Worm (Caenorhabditis elegans) whole organism, young adult: ENCODE data around the gene R102.6.

Source experiments
- B0035.1 ChIP-seq: sonication (generic microtip); optimal IDR thresholded peaks from 2 replicates; lab custom pipeline; 2016; ENCODE audit warnings: missing genetic modification characterization, mild to moderate bottlenecking, missing compliant biosample characterization, missing genotype, missing genetic modification reagents
- B0336.3 ChIP-seq: fragments of 200-800 bp; sonication (Bioruptor generic); IDR thresholded peaks from 2 replicates; pipeline ENCODE4 v1.3.6; 2022; ENCODE audit warnings: missing genetic modification characterization, missing compliant biosample characterization
- F22D6.2 ChIP-seq: sonication (generic microtip); optimal IDR thresholded peaks from 2 replicates; lab custom pipeline; 2016; ENCODE audit warnings: mild to moderate bottlenecking, missing genetic modification characterization, missing compliant biosample characterization
- F33H1.4 ChIP-seq: fragments of 200-800 bp; sonication (Bioruptor generic); IDR thresholded peaks from 2 replicates; pipeline ENCODE4 v1.3.6; 2022; ENCODE audit warnings: missing genetic modification reagents, missing genetic modification characterization, missing compliant biosample characterization
- F37B4.10 ChIP-seq: fragments of 200-800 bp; sonication (Bioruptor generic); IDR thresholded peaks from 2 replicates; pipeline ENCODE4 v1.3.6; 2022; ENCODE audit warnings: missing genetic modification characterization, missing compliant biosample characterization
- F57A8.1 ChIP-seq: fragments of 200-800 bp; sonication (Bioruptor generic); optimal IDR thresholded peaks from 2 replicates; lab custom pipeline; 2018; ENCODE audit warnings: mild to moderate bottlenecking, missing genetic modification characterization, moderate library complexity, missing compliant biosample characterization
- F57C9.4 ChIP-seq: sonication (generic microtip); optimal IDR thresholded peaks from 2 replicates; lab custom pipeline; 2017; ENCODE audit warnings: mild to moderate bottlenecking, missing genetic modification characterization, missing compliant biosample characterization
- T07F8.4 ChIP-seq: sonication (generic microtip); optimal IDR thresholded peaks from 2 replicates; lab custom pipeline; 2016; ENCODE audit warnings: mild to moderate bottlenecking, missing genetic modification characterization, moderate library complexity, missing compliant biosample characterization
- ama-1 ChIP-seq, 3 experiments: fragments of 150-350 bp in 1 of 3; sonication (generic microtip) in 2 of 3; optimal IDR thresholded peaks; 2 replicates each; lab custom pipeline; 2014 to 2018; ENCODE audit warnings: missing biosample characterization in 2 of 3, missing genetic modification characterization in 2 of 3, missing genetic modification reagents in 2 of 3
- aptf-2 ChIP-seq: fragments of 200-800 bp; sonication (Bioruptor generic); conservative IDR thresholded peaks from 2 replicates; pipeline ENCODE4 v1.3.6; 2022; ENCODE audit warnings: missing genetic modification reagents, missing genetic modification characterization, missing compliant biosample characterization
- bed-2 ChIP-seq: fragments of 200-800 bp; sonication (Bioruptor generic); IDR thresholded peaks from 2 replicates; pipeline ENCODE4 v1.3.6; 2022; ENCODE audit warnings: missing genetic modification reagents, missing genetic modification characterization, missing compliant biosample characterization
- ccch-3 ChIP-seq: fragments of 200-800 bp; sonication (Bioruptor generic); optimal IDR thresholded peaks from 2 replicates; lab custom pipeline; 2018; ENCODE audit warnings: mild to moderate bottlenecking, missing genetic modification characterization, missing compliant biosample characterization
- ceh-40 ChIP-seq: fragments of 200-800 bp; sonication (Bioruptor generic); IDR thresholded peaks from 2 replicates; pipeline ENCODE4 v1.3.6; 2022; ENCODE audit warnings: missing genetic modification characterization, missing compliant biosample characterization
- ceh-58 ChIP-seq: fragments of 200-800 bp; sonication (Bioruptor generic); IDR thresholded peaks from 2 replicates; pipeline ENCODE4 v1.3.6; 2022; ENCODE audit warnings: missing genetic modification characterization, missing compliant biosample characterization
- ceh-91 ChIP-seq: fragments of 200-800 bp; sonication (Bioruptor generic); IDR thresholded peaks from 2 replicates; pipeline ENCODE4 v1.3.6; 2022; ENCODE audit warnings: missing genetic modification reagents, missing genetic modification characterization, missing compliant biosample characterization
- die-1 ChIP-seq: sonication (generic microtip); optimal IDR thresholded peaks from 2 replicates; lab custom pipeline; 2016; ENCODE audit warnings: missing genotype, mild to moderate bottlenecking, missing genetic modification characterization, missing compliant biosample characterization
- dox-1 ChIP-seq: fragments of 200-800 bp; sonication (Bioruptor generic); IDR thresholded peaks from 2 replicates; pipeline ENCODE4 v1.3.6; 2022; ENCODE audit warnings: missing genetic modification reagents, missing genetic modification characterization, missing compliant biosample characterization
- egrh-3 ChIP-seq: fragments of 200-800 bp; sonication (Bioruptor generic); IDR thresholded peaks from 2 replicates; pipeline ENCODE4 v1.3.6; 2022; ENCODE audit warnings: missing genetic modification reagents, missing genetic modification characterization, missing compliant biosample characterization
- fkh-3 ChIP-seq: sonication (generic microtip); optimal IDR thresholded peaks from 2 replicates; lab custom pipeline; 2016; ENCODE audit warnings: mild to moderate bottlenecking, missing genetic modification characterization, missing compliant biosample characterization
- hmg-1.2 ChIP-seq: fragments of 200-800 bp; sonication (Bioruptor generic); IDR thresholded peaks from 2 replicates; pipeline ENCODE4 v1.3.6; 2022; ENCODE audit warnings: missing genetic modification reagents, missing genetic modification characterization, missing compliant biosample characterization
- let-607 ChIP-seq, 2 experiments: fragments of 200-800 bp in 1 of 2; sonication (Bioruptor generic) in 1 of 2; sonication (generic microtip) in 1 of 2; optimal IDR thresholded peaks; 2 replicates each; lab custom pipeline; 2016 to 2018; ENCODE audit warnings: mild to moderate bottlenecking in 2 of 2, missing compliant biosample characterization in 2 of 2, missing genetic modification characterization in 2 of 2, moderate library complexity in 2 of 2, missing genotype in 1 of 2
- lsl-1 ChIP-seq: fragments of 200-800 bp; sonication (Bioruptor generic); optimal IDR thresholded peaks from 2 replicates; lab custom pipeline; 2018; ENCODE audit warnings: mild to moderate bottlenecking, missing genetic modification characterization, moderate library complexity, missing compliant biosample characterization
- madf-6 ChIP-seq: fragments of 200-800 bp; sonication (Bioruptor generic); IDR thresholded peaks from 2 replicates; pipeline ENCODE4 v1.3.6; 2022; ENCODE audit warnings: missing genetic modification reagents, missing genetic modification characterization, missing compliant biosample characterization
- madf-8 ChIP-seq: fragments of 200-800 bp; sonication (Bioruptor generic); conservative IDR thresholded peaks from 2 replicates; pipeline ENCODE4 v1.3.6; 2022; ENCODE audit warnings: missing genetic modification reagents, missing genetic modification characterization, missing compliant biosample characterization
- mes-4 ChIP-seq: sonication (generic microtip); optimal IDR thresholded peaks from 2 replicates; lab custom pipeline; 2016; ENCODE audit warnings: missing genotype, missing genetic modification characterization, missing compliant biosample characterization
- nfya-2 ChIP-seq: fragments of 200-800 bp; sonication (Bioruptor generic); IDR thresholded peaks from 2 replicates; pipeline ENCODE4 v1.3.6; 2022; ENCODE audit warnings: missing genetic modification reagents, missing genetic modification characterization, missing compliant biosample characterization
- nhr-120 ChIP-seq: fragments of 200-800 bp; sonication (Bioruptor generic); IDR thresholded peaks from 2 replicates; pipeline ENCODE4 v1.3.6; 2022; ENCODE audit warnings: missing genetic modification characterization, missing compliant biosample characterization
- nhr-179 ChIP-seq: sonication (generic microtip); optimal IDR thresholded peaks from 2 replicates; lab custom pipeline; 2016; ENCODE audit warnings: mild to moderate bottlenecking, missing genetic modification characterization, missing compliant biosample characterization
- nhr-27 ChIP-seq: fragments of 200-800 bp; sonication (Bioruptor generic); optimal IDR thresholded peaks from 2 replicates; lab custom pipeline; 2018; ENCODE audit warnings: mild to moderate bottlenecking, missing genetic modification characterization, moderate library complexity, missing compliant biosample characterization
- pha-4 ChIP-seq: fragments of 150-350 bp; sonication (generic microtip); optimal IDR thresholded peaks from 2 replicates; lab custom pipeline; 2014; ENCODE audit warnings: missing biosample characterization, missing genetic modification reagents, missing genetic modification characterization
- rec-8 ChIP-seq, 2 experiments: sonication (generic microtip); optimal IDR thresholded peaks; 2 replicates each; lab custom pipeline; 2016; ENCODE audit warnings: mild to moderate bottlenecking in 2 of 2, missing genetic modification characterization in 2 of 2, missing genetic modification reagents in 2 of 2, missing genotype in 2 of 2, missing biosample characterization in 1 of 2, missing compliant biosample characterization in 1 of 2, moderate library complexity in 1 of 2
- rpc-1 ChIP-seq, 2 experiments: fragments of 150-350 bp in 1 of 2; sonication (generic microtip) in 1 of 2; optimal IDR thresholded peaks; 2 replicates each; lab custom pipeline; 2014 to 2018; ENCODE audit warnings: missing biosample characterization in 1 of 2, missing genetic modification characterization in 1 of 2, missing genetic modification reagents in 1 of 2, missing genotype in 1 of 2
- sdz-38 ChIP-seq: sonication (generic microtip); optimal IDR thresholded peaks from 2 replicates; lab custom pipeline; 2016; ENCODE audit warnings: missing genotype, missing genetic modification characterization, missing compliant biosample characterization
- snpc-1.3 ChIP-seq: sonication (generic microtip); optimal IDR thresholded peaks from 2 replicates; lab custom pipeline; 2017; ENCODE audit warnings: missing genetic modification characterization, mild to moderate bottlenecking, missing compliant biosample characterization, antibody characterized with exemption, moderate library complexity, missing genotype, missing genetic modification reagents; ENCODE audit not compliant: insufficient read depth
- snpc-4 ChIP-seq, 5 experiments: fragments of 150-350 bp in 1 of 5; sonication (generic microtip) in 4 of 5; optimal IDR thresholded peaks; 2 replicates each; lab custom pipeline; 2014 to 2018; ENCODE audit warnings: missing genetic modification characterization in 5 of 5, missing biosample characterization in 3 of 5, antibody characterized with exemption in 2 of 5, mild to moderate bottlenecking in 2 of 5, missing compliant biosample characterization in 2 of 5, missing genotype in 2 of 5, moderate library complexity in 2 of 5, missing genetic modification reagents in 1 of 5
- unc-130 ChIP-seq: sonication (generic microtip); optimal IDR thresholded peaks from 2 replicates; lab custom pipeline; 2016; ENCODE audit warnings: missing genetic modification reagents, missing genetic modification characterization, missing compliant biosample characterization
- unc-62 ChIP-seq: fragments of 150-350 bp; optimal IDR thresholded peaks from 2 replicates; lab custom pipeline; 2014; ENCODE audit warnings: missing biosample characterization, missing genetic modification reagents, missing genetic modification characterization
- ztf-22 ChIP-seq: fragments of 200-800 bp; sonication (Bioruptor generic); optimal IDR thresholded peaks from 2 replicates; lab custom pipeline; 2018; ENCODE audit warnings: mild to moderate bottlenecking, missing genetic modification characterization, moderate library complexity, missing compliant biosample characterization
- ztf-26 ChIP-seq: sonication (generic microtip); optimal IDR thresholded peaks from 2 replicates; lab custom pipeline; 2017; ENCODE audit warnings: missing genetic modification characterization, missing compliant biosample characterization
- ztf-3 ChIP-seq: fragments of 200-800 bp; sonication (Bioruptor generic); optimal IDR thresholded peaks from 2 replicates; lab custom pipeline; 2018; ENCODE audit warnings: mild to moderate bottlenecking, missing genetic modification characterization, missing compliant biosample characterization

R102.6 gene

DNA sequence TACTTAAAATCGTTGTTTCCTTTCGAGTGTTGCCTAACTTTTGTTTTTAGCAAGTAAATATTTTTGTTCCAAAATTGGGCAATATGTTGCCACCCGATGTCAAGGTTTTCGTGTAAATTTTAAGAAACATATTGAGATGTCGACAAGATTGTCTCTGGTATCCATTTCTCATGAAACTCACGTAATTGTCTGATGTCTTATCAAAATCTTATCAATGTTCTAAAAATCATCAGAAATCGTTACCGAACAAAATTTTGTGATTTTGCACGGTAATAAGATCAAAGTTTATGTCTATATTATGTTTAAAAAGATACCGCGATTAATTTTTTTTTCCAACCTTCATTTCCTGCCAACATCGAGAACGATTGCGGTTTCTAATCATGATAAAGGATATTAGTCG, 7.0 kb downstream of the R102.6 start:
- TF ChIP-seq F37B4.10 (GFP tag; lab: Robert Waterston, UW), result no peak
- no peak for TF ChIP-seq die-1 (tag; lab: Kevin White, UChicago)
- TF ChIP-seq F33H1.4 (GFP tag; lab: Robert Waterston, UW), result no peak
- no peak for TF ChIP-seq aptf-2 (GFP tag; lab: Robert Waterston, UW)
- TF ChIP-seq nhr-27 (tag; lab: Kevin White, UChicago), result no peak
- TF ChIP-seq snpc-4 (GFP tag; optimal IDR thresholded peaks at IDR 0.05; lab: Kevin White, UChicago), result no peak
- no peak for TF ChIP-seq snpc-4 (tag; optimal IDR thresholded peaks at IDR 0.05; lab: Kevin White, UChicago)

DNA sequence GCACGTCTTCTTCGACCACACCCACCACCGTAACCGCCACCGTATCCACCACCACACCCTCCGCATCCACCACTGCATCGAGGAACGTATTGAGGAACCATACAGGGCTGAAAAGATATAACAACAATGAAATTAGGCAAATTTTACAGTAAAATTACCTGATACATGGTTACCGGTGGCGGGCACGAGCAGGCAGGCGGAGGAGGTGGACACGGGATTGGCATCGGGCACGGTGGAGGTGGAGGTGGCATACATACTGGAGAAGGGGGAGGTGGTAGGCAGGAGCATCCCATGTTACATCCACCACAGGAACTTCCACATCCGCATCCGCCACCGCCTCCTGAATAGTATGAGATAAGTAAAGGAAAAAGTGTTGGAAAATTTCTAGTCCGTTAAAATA, 7.5 kb downstream of the R102.6 start:
- TF ChIP-seq F57C9.4 (tag; lab: Kevin White, UChicago), result no peak
- peak; percentile 11; the same call in 1 of the 2 replicates for TF ChIP-seq dox-1 (GFP tag; lab: Robert Waterston, UW)
- TF ChIP-seq ceh-58 (GFP tag; lab: Robert Waterston, UW), result 0 out of 2 replicates have a peak, but pooled peaks have one; percentile 49

DNA sequence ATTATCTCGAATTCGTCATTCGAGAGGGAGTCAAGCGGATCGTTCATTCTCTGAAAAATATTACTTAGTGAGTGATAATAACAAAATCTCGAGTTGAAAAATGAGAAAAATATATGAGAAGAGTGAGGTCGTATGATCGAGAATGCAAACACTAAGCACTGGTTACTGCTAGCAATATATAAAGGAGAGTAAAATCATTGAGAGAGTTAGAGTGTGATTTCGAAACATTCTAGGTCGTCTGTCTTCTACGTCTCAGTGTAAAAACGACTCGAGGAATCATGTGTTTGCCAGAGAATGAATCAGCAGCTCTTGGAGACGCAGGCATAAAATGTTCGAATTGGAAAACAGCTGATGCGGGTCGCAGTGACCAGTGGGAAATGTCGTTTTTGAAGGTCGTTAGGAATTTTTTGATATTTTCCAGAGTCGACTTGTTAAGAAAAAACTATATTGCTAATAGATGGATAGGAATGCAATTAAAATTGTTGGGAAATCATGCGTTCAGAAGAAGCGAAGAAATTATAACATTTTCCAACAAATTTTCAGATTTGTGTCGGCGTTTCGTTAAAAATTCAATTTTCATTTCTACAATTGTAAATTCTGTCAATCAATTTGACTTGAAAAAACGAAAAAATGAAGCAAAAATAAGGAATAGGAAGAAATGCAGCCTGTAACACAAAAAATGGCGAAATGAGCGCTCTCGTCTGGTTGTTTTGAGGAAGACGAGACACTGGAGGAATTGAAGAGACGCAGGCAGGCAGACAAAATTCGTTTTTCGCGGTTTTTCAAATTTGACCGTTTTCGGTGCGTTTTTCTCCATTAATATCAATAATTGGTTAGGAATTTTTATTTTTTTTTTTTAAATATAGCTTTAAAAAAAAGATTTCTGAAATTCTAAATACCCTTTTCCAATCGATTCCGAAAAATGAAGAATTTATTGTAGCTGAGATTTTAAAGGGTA, 8.7 kb downstream of the R102.6 start, which contains the start of gene allo-1:
Gene allo-1 (minus strand): TSS at position 51 of the 958 bp plus-strand sequence.
- TF ChIP-seq nhr-120 (GFP tag; lab: Robert Waterston, UW), result no peak
- no peak for TF ChIP-seq nhr-27 (tag; lab: Kevin White, UChicago)
- no peak for TF ChIP-seq fkh-3 (tag; lab: Kevin White, UChicago)
- TF ChIP-seq nhr-179 (tag; lab: Kevin White, UChicago), result no peak
- TF ChIP-seq T07F8.4 (tag; lab: Kevin White, UChicago), result no peak
- no peak for TF ChIP-seq lsl-1
- no peak for TF ChIP-seq snpc-4 (GFP tag; optimal IDR thresholded peaks at IDR 0.05; lab: Kevin White, UChicago)
- TF ChIP-seq snpc-4 (tag; optimal IDR thresholded peaks at IDR 0.05; lab: Kevin White, UChicago), result no peak
- no peak for TF ChIP-seq ama-1 (optimal IDR thresholded peaks at IDR 0.05; lab: Kevin White, UChicago)
- TF ChIP-seq ama-1 (GFP tag; optimal IDR thresholded peaks at IDR 0.05; lab: Kevin White, UChicago), result no peak
- TF ChIP-seq madf-8, result peak; percentile 17; the same call in 1 of the 2 replicates
- no peak for TF ChIP-seq F57A8.1 (GFP tag; lab: Kevin White, UChicago)
- TF ChIP-seq F33H1.4 (GFP tag; lab: Robert Waterston, UW), result 0 out of 2 replicates have a peak, but pooled peaks have one; percentile 12
- TF ChIP-seq rpc-1 (optimal IDR thresholded peaks at IDR 0.05; lab: Kevin White, UChicago), result no peak
- TF ChIP-seq rpc-1 (tag; optimal IDR thresholded peaks at IDR 0.05; lab: Kevin White, UChicago), result no peak
- no peak for TF ChIP-seq die-1 (tag; lab: Kevin White, UChicago)
- TF ChIP-seq ztf-3, result no peak
- peak; percentile 4 for TF ChIP-seq pha-4 (tag; lab: Kevin White, UChicago)
- no peak for TF ChIP-seq bed-2
- TF ChIP-seq ztf-22 (GFP tag; lab: Kevin White, UChicago), result no peak
- TF ChIP-seq F37B4.10 (GFP tag; lab: Robert Waterston, UW), result no peak
- no peak for TF ChIP-seq B0035.1 (tag; lab: Kevin White, UChicago)
- TF ChIP-seq nfya-2 (GFP tag; lab: Robert Waterston, UW), result no peak
- TF ChIP-seq ceh-91 (GFP tag; lab: Robert Waterston, UW), result no peak
- no peak for TF ChIP-seq sdz-38 (tag; lab: Kevin White, UChicago)
- no peak for TF ChIP-seq F22D6.2 (tag; lab: Kevin White, UChicago)
- no peak for TF ChIP-seq egrh-3 (GFP tag; lab: Robert Waterston, UW)
- no peak for TF ChIP-seq unc-62 (GFP tag; lab: Kevin White, UChicago)
- no peak for TF ChIP-seq let-607 (tag; optimal IDR thresholded peaks at IDR 0.05; lab: Kevin White, UChicago)
- TF ChIP-seq ccch-3 (GFP tag; lab: Kevin White, UChicago), result no peak
- TF ChIP-seq ztf-26 (tag; lab: Kevin White, UChicago), result no peak
- TF ChIP-seq hmg-1.2 (GFP tag; lab: Robert Waterston, UW), result peak; percentile 100
- TF ChIP-seq rec-8 (tag; optimal IDR thresholded peaks at IDR 0.05; lab: Kevin White, UChicago), result no peak
- peak; percentile 64 for TF ChIP-seq madf-6 (GFP tag; lab: Robert Waterston, UW)
- no peak for TF ChIP-seq unc-130 (GFP tag; lab: Kevin White, UChicago)
- TF ChIP-seq mes-4 (tag; lab: Kevin White, UChicago), result no peak
- peak; percentile 34; the same call in 1 of the 2 replicates for TF ChIP-seq B0336.3 (GFP tag; lab: Robert Waterston, UW)
- TF ChIP-seq ceh-40 (GFP tag; lab: Robert Waterston, UW), result no peak
- TF ChIP-seq snpc-1.3 (tag; lab: Kevin White, UChicago), result no peak
